Fruit fly (Drosophila melanogaster): Measurements from ENCODE around the gene CG10919.

Gene CG10919

DNA sequence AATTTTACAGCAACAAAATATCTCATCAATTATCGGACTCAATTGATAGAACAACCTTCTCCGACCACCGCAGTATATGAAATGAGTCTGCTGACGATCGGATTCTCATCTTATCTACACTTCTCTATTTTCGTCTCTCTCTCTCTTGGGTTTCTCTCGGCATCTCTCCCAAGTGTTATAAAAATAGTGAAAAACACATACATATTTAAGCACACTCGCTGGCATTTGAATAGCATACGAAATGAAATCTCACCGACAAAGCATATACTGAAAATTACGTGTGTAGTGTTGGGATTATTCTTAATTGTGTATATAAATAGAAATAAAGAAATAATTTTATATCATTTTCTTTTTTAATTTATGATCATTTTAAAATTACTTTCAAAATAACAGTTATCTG is 7.9 kb upstream of the CG10919 start, which contains the start of gene pyd3 (continued):
- TF ChIP-seq row (GFP tag; IDR thresholded peaks at IDR 0.05) (peak; percentile 72), Gug (GFP tag; IDR thresholded peaks at IDR 0.05) (no peak), CG8388 (GFP tag; optimal IDR thresholded peaks at IDR 0.05) (peak; percentile 19), pros (GFP tag; optimal IDR thresholded peaks at IDR 0.05) (no peak), CG11695 (GFP tag; IDR thresholded peaks at IDR 0.05) (no peak), Ssrp (tag; optimal IDR thresholded peaks at IDR 0.05) (no peak), CG10321 (GFP tag; IDR thresholded peaks at IDR 0.05) (no peak), Ada2b (GFP tag; IDR thresholded peaks at IDR 0.05) (peak; percentile 16; the same call in 1 of the 2 replicates), CG2678 (tag; optimal IDR thresholded peaks at IDR 0.05) (peak; percentile 50), CG12219 (GFP tag; optimal IDR thresholded peaks at IDR 0.05) (no peak), Sry-δ (GFP tag; optimal IDR thresholded peaks at IDR 0.05) (no peak), chm (GFP tag; IDR thresholded peaks at IDR 0.05) (no peak), CG17568 (GFP tag; optimal IDR thresholded peaks at IDR 0.05) (no peak), CG18476 (GFP tag; optimal IDR thresholded peaks at IDR 0.05) (no peak), CG9437 (GFP tag; optimal IDR thresholded peaks at IDR 0.05) (no peak), CG8359 (GFP tag; optimal IDR thresholded peaks at IDR 0.05; ENCODE audit: borderline replicate concordance) (no peak)

DNA sequence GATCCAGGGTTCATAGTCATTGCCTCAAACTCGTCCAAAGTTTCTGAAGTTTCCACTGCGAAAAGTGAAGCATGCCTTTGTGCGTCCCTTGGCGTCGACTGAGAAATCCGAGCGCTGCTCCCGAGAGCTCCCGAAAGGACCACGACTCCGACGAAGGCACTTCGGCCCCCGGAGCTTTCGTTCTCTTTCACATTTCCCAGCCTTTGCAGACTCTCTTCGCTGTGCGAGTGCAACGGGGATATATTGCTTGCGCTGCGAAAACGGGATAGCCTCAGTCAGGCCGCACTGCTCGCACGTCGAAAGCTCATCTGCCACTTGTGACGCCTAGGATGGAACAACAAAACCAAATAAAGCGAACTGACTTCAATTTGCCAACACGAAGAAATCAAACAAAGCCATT is 4.4 kb upstream of the CG10919 start:
- TF ChIP-seq chinmo (GFP tag; IDR thresholded peaks at IDR 0.05; ENCODE audit: partially characterized antibody): 0 out of 4 replicates have a peak, but pooled peaks have one; percentile 21
- TF ChIP-seq CG2678 (tag; optimal IDR thresholded peaks at IDR 0.05): no peak
- peak; percentile 1 for TF ChIP-seq CG13894 (tag; optimal IDR thresholded peaks at IDR 0.05)
- peak; percentile 19 for TF ChIP-seq scrt (GFP tag; optimal IDR thresholded peaks at IDR 0.05)
- peak; percentile 15 to 21 for TF ChIP-seq Trl (optimal IDR thresholded peaks at IDR 0.05)
- no peak for TF ChIP-seq Trl (GFP tag; optimal IDR thresholded peaks at IDR 0.05)
- TF ChIP-seq CG3163 (GFP tag; optimal IDR thresholded peaks at IDR 0.05): peak; percentile 97
- TF ChIP-seq cato (GFP tag; optimal IDR thresholded peaks at IDR 0.05; ENCODE audit: borderline replicate concordance): no peak
- TF ChIP-seq Adf1 (GFP tag; IDR thresholded peaks at IDR 0.05): peak; percentile 50
- TF ChIP-seq z (GFP tag; IDR thresholded peaks at IDR 0.05): no peak
- TF ChIP-seq CG10321 (GFP tag; IDR thresholded peaks at IDR 0.05): peak; percentile 92
- TF ChIP-seq Ets65A (GFP tag): peak; percentile 28
- peak; percentile 14; the same call in 1 of the 2 replicates for TF ChIP-seq CG13287 (GFP tag; IDR thresholded peaks at IDR 0.05; ENCODE audit: partially characterized antibody)
- TF ChIP-seq abd-A (tag; optimal IDR thresholded peaks at IDR 0.05): peak; percentile 15
- TF ChIP-seq zen2 (GFP tag; IDR thresholded peaks at IDR 0.05; ENCODE audit: partially characterized antibody): peak; percentile 15; the same call in 1 of the 3 replicates
- TF ChIP-seq Hmr (GFP tag; optimal IDR thresholded peaks at IDR 0.05): peak; percentile 14
- TF ChIP-seq Tbp (GFP tag; optimal IDR thresholded peaks at IDR 0.05): no peak
- peak; percentile 97 for TF ChIP-seq Deaf1 (tag; optimal IDR thresholded peaks at IDR 0.05)
- no peak for TF ChIP-seq Opbp (GFP tag; IDR thresholded peaks at IDR 0.05; ENCODE audit: partially characterized antibody)
- TF ChIP-seq CG1832 (GFP tag; optimal IDR thresholded peaks at IDR 0.05): peak; percentile 81
- TF ChIP-seq Hr3 (GFP tag; optimal IDR thresholded peaks at IDR 0.05): no peak

DNA sequence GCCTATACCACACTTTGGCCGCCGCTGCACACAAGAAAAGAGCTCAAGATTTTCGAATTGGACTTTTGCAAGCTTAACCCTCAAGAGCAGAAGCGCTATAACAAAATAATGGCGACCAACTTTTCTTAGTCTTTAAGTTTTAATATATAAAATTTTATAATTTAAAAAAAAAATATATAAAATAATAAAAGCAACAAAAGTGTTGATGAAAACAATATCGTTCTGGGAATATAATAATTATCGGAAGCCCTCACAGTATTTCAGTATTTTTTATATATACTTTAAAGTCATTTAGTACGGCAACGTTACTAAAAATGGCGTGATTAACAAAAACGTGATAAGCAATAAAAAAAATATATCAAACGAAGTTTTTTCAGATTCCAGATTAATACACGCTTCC is 1.6 kb downstream of the CG10919 start, which contains the start of gene Sp7:
TSS of gene Sp7 (plus strand) at position 301 of the 400 bp plus-strand sequence.
- TF ChIP-seq Dek (tag; optimal IDR thresholded peaks at IDR 0.05): no peak
- TF ChIP-seq bab2 (GFP tag; optimal IDR thresholded peaks at IDR 0.05): no peak
- no peak for TF ChIP-seq C15 (GFP tag; IDR thresholded peaks at IDR 0.05)
- TF ChIP-seq MBD-R2 (GFP tag; IDR thresholded peaks at IDR 0.05): no peak
- no peak for TF ChIP-seq CG12155 (GFP tag; optimal IDR thresholded peaks at IDR 0.05)
